Worm (Caenorhabditis elegans): ENCODE data around the gene srp-7.

DNA sequence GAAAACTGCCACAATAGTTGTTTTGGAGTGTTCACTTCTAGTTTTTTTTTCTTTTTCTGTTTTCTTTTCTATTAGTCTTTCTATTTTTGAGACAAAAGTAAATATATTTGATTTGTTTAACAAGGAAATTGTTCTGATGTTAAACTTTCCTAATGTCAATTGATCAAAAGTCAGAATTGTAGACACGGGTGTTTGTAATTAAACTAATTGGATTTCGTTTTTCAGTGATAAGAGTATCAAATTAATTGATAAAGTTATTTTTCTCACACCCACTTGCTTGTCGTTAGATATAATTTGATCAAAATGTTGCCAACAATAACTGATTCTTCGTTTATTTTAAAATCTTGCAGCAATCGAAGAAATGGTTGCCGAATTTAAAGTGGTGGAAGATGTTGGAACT is 15.7 kb upstream of the srp-7 start:
- TF ChIP-seq aly-1 (tag; optimal IDR thresholded peaks at IDR 0.05) (no peak), ama-1 (optimal IDR thresholded peaks at IDR 0.05) (no peak), tbx-11 (GFP tag; IDR thresholded peaks at IDR 0.05) (no peak), flt-1 (GFP tag; IDR thresholded peaks at IDR 0.05) (no peak), B0310.2 (tag; optimal IDR thresholded peaks at IDR 0.05) (no peak), tra-4 (tag; optimal IDR thresholded peaks at IDR 0.05) (no peak), scrt-1 (GFP tag; IDR thresholded peaks at IDR 0.05) (no peak), hmg-4 (GFP tag; optimal IDR thresholded peaks at IDR 0.05) (no peak), hnd-1 (tag; optimal IDR thresholded peaks at IDR 0.05) (no peak), hmbx-1 (tag; optimal IDR thresholded peaks at IDR 0.05) (no peak)

Measured in whole organism, early embryonic.